Worm (Caenorhabditis elegans) whole organism, young adult: Measurements from ENCODE around the gene epic-3.

Source experiments
- B0336.3 ChIP-seq: fragments of 200-800 bp; sonication (Bioruptor generic); IDR thresholded peaks from 2 replicates; pipeline ENCODE4 v1.3.6; 2022; ENCODE audit warnings: missing genetic modification characterization, missing compliant biosample characterization
- C17E4.6 ChIP-seq: fragments of 200-800 bp; sonication (Bioruptor generic); IDR thresholded peaks from 2 replicates; pipeline ENCODE4 v1.3.6; 2022; ENCODE audit warnings: missing genetic modification reagents, missing genetic modification characterization, missing compliant biosample characterization
- D2030.7 ChIP-seq: fragments of 200-800 bp; sonication (Bioruptor generic); IDR thresholded peaks from 2 replicates; pipeline ENCODE4 v1.3.6; 2022; ENCODE audit warnings: missing genetic modification reagents, missing genetic modification characterization, missing compliant biosample characterization
- F33H1.4 ChIP-seq: fragments of 200-800 bp; sonication (Bioruptor generic); IDR thresholded peaks from 2 replicates; pipeline ENCODE4 v1.3.6; 2022; ENCODE audit warnings: missing genetic modification reagents, missing genetic modification characterization, missing compliant biosample characterization
- F39B2.1 ChIP-seq: fragments of 200-800 bp; sonication (Bioruptor generic); IDR thresholded peaks from 2 replicates; pipeline ENCODE4 v1.3.6; 2022; ENCODE audit warnings: missing genetic modification reagents, missing genetic modification characterization, missing compliant biosample characterization
- F57A8.1 ChIP-seq: fragments of 200-800 bp; sonication (Bioruptor generic); optimal IDR thresholded peaks from 2 replicates; lab custom pipeline; 2018; ENCODE audit warnings: mild to moderate bottlenecking, missing genetic modification characterization, moderate library complexity, missing compliant biosample characterization
- Y53G8AR.9 ChIP-seq: fragments of 200-800 bp; sonication (Bioruptor generic); conservative IDR thresholded peaks from 2 replicates; pipeline ENCODE4 v1.3.6; 2022; ENCODE audit warnings: missing genetic modification reagents, missing genetic modification characterization, missing compliant biosample characterization
- Y95B8A.8 ChIP-seq: fragments of 200-800 bp; sonication (Bioruptor generic); IDR thresholded peaks from 2 replicates; pipeline ENCODE4 v1.3.6; 2022; ENCODE audit warnings: missing genetic modification reagents, missing genetic modification characterization, missing compliant biosample characterization
- ZK185.1 ChIP-seq: sonication (generic microtip); optimal IDR thresholded peaks from 2 replicates; lab custom pipeline; 2016; ENCODE audit warnings: mild to moderate bottlenecking, missing genetic modification characterization, missing compliant biosample characterization; ENCODE audit not compliant: poor library complexity, severe bottlenecking
- athp-1 ChIP-seq: sonication (generic microtip); optimal IDR thresholded peaks from 2 replicates; lab custom pipeline; 2017; ENCODE audit warnings: mild to moderate bottlenecking, missing genetic modification characterization, missing compliant biosample characterization
- attf-3 ChIP-seq: fragments of 200-800 bp; sonication (Bioruptor generic); conservative IDR thresholded peaks from 2 replicates; pipeline ENCODE4 v1.3.6; 2022; ENCODE audit warnings: missing genetic modification reagents, missing genetic modification characterization, missing compliant biosample characterization
- attf-5 ChIP-seq: fragments of 200-800 bp; sonication (Bioruptor generic); optimal IDR thresholded peaks from 2 replicates; lab custom pipeline; 2018; ENCODE audit warnings: mild to moderate bottlenecking, missing genetic modification characterization, missing compliant biosample characterization
- cebp-1 ChIP-seq, 2 experiments: fragments of 200-800 bp in 1 of 2; sonication (Bioruptor generic) in 1 of 2; sonication (generic microtip) in 1 of 2; IDR thresholded peaks in 1 of 2; optimal IDR thresholded peaks in 1 of 2; 2 replicates each; pipeline versions ENCODE4 v1.3.6 to Lab custom; 2017 to 2022; ENCODE audit warnings: missing compliant biosample characterization in 2 of 2, missing genetic modification characterization in 2 of 2, mild to moderate bottlenecking in 1 of 2, missing genetic modification reagents in 1 of 2, moderate library complexity in 1 of 2
- ceh-100 ChIP-seq: fragments of 200-800 bp; sonication (Bioruptor generic); IDR thresholded peaks from 2 replicates; pipeline ENCODE4 v1.3.6; 2022; ENCODE audit warnings: missing genetic modification reagents, missing genetic modification characterization, missing compliant biosample characterization
- ceh-27 ChIP-seq: fragments of 200-800 bp; sonication (Bioruptor generic); optimal IDR thresholded peaks from 2 replicates; lab custom pipeline; 2018; ENCODE audit warnings: mild to moderate bottlenecking, missing genetic modification characterization, moderate library complexity, missing compliant biosample characterization
- ceh-79 ChIP-seq: sonication (generic microtip); optimal IDR thresholded peaks from 2 replicates; lab custom pipeline; 2017; ENCODE audit warnings: mild to moderate bottlenecking, missing genetic modification characterization, missing compliant biosample characterization
- ceh-91 ChIP-seq: fragments of 200-800 bp; sonication (Bioruptor generic); IDR thresholded peaks from 2 replicates; pipeline ENCODE4 v1.3.6; 2022; ENCODE audit warnings: missing genetic modification reagents, missing genetic modification characterization, missing compliant biosample characterization
- die-1 ChIP-seq: sonication (generic microtip); optimal IDR thresholded peaks from 2 replicates; lab custom pipeline; 2016; ENCODE audit warnings: missing genotype, mild to moderate bottlenecking, missing genetic modification characterization, missing compliant biosample characterization
- dpl-1 ChIP-seq: fragments of 150-350 bp; optimal IDR thresholded peaks from 2 replicates; lab custom pipeline; 2014; ENCODE audit warnings: missing biosample characterization, missing genetic modification reagents, missing genetic modification characterization
- egl-18 ChIP-seq: fragments of 200-800 bp; sonication (Bioruptor generic); IDR thresholded peaks from 2 replicates; pipeline ENCODE4 v1.3.6; 2022; ENCODE audit warnings: missing genetic modification reagents, missing genetic modification characterization, missing compliant biosample characterization
- egrh-3 ChIP-seq: fragments of 200-800 bp; sonication (Bioruptor generic); IDR thresholded peaks from 2 replicates; pipeline ENCODE4 v1.3.6; 2022; ENCODE audit warnings: missing genetic modification reagents, missing genetic modification characterization, missing compliant biosample characterization
- ekl-4 ChIP-seq: fragments of 200-800 bp; sonication (Bioruptor generic); IDR thresholded peaks from 2 replicates; pipeline ENCODE4 v1.3.6; 2022; ENCODE audit warnings: missing genetic modification reagents, missing genetic modification characterization, missing compliant biosample characterization
- fkh-3 ChIP-seq: sonication (generic microtip); optimal IDR thresholded peaks from 2 replicates; lab custom pipeline; 2016; ENCODE audit warnings: mild to moderate bottlenecking, missing genetic modification characterization, missing compliant biosample characterization
- gei-17 ChIP-seq: fragments of 200-800 bp; sonication (Bioruptor generic); optimal IDR thresholded peaks from 2 replicates; lab custom pipeline; 2018; ENCODE audit warnings: mild to moderate bottlenecking, missing genetic modification characterization, missing compliant biosample characterization
- let-607 ChIP-seq, 2 experiments: fragments of 200-800 bp in 1 of 2; sonication (Bioruptor generic) in 1 of 2; sonication (generic microtip) in 1 of 2; optimal IDR thresholded peaks; 2 replicates each; lab custom pipeline; 2016 to 2018; ENCODE audit warnings: mild to moderate bottlenecking in 2 of 2, missing compliant biosample characterization in 2 of 2, missing genetic modification characterization in 2 of 2, moderate library complexity in 2 of 2, missing genotype in 1 of 2
- lin-40 ChIP-seq: sonication (generic microtip); optimal IDR thresholded peaks from 2 replicates; lab custom pipeline; 2016; ENCODE audit warnings: missing genetic modification characterization, mild to moderate bottlenecking, missing compliant biosample characterization, missing genotype, missing genetic modification reagents
- lin-54 ChIP-seq: fragments of 200-800 bp; sonication (Bioruptor generic); optimal IDR thresholded peaks from 2 replicates; lab custom pipeline; 2018; ENCODE audit warnings: mild to moderate bottlenecking, missing genetic modification characterization, missing compliant biosample characterization
- lsl-1 ChIP-seq: fragments of 200-800 bp; sonication (Bioruptor generic); optimal IDR thresholded peaks from 2 replicates; lab custom pipeline; 2018; ENCODE audit warnings: mild to moderate bottlenecking, missing genetic modification characterization, moderate library complexity, missing compliant biosample characterization
- madf-3 ChIP-seq: fragments of 200-800 bp; sonication (Bioruptor generic); IDR thresholded peaks from 2 replicates; pipeline ENCODE4 v1.3.6; 2022; ENCODE audit warnings: missing genetic modification reagents, missing genetic modification characterization, missing compliant biosample characterization
- madf-8 ChIP-seq: fragments of 200-800 bp; sonication (Bioruptor generic); conservative IDR thresholded peaks from 2 replicates; pipeline ENCODE4 v1.3.6; 2022; ENCODE audit warnings: missing genetic modification reagents, missing genetic modification characterization, missing compliant biosample characterization
- mcd-1 ChIP-seq: fragments of 200-800 bp; sonication (Bioruptor generic); IDR thresholded peaks from 2 replicates; pipeline ENCODE4 v1.3.6; 2022; ENCODE audit warnings: missing genetic modification reagents, missing genetic modification characterization, missing compliant biosample characterization
- nfyb-1 ChIP-seq: fragments of 200-800 bp; sonication (Bioruptor generic); IDR thresholded peaks from 2 replicates; pipeline ENCODE4 v1.3.6; 2022; ENCODE audit warnings: missing genetic modification reagents, missing genetic modification characterization, missing compliant biosample characterization
- nhr-179 ChIP-seq: sonication (generic microtip); optimal IDR thresholded peaks from 2 replicates; lab custom pipeline; 2016; ENCODE audit warnings: mild to moderate bottlenecking, missing genetic modification characterization, missing compliant biosample characterization
- pbrm-1 ChIP-seq: fragments of 200-800 bp; sonication (Bioruptor generic); IDR thresholded peaks from 2 replicates; pipeline ENCODE4 v1.3.6; 2022; ENCODE audit warnings: missing genetic modification reagents, missing genetic modification characterization, missing compliant biosample characterization
- rcor-1 ChIP-seq: fragments of 200-800 bp; sonication (Bioruptor generic); IDR thresholded peaks from 2 replicates; pipeline ENCODE4 v1.3.6; 2022; ENCODE audit warnings: missing genetic modification reagents, missing genetic modification characterization, missing compliant biosample characterization
- rpc-1 ChIP-seq, 2 experiments: fragments of 150-350 bp in 1 of 2; sonication (generic microtip) in 1 of 2; optimal IDR thresholded peaks; 2 replicates each; lab custom pipeline; 2014 to 2018; ENCODE audit warnings: missing biosample characterization in 1 of 2, missing genetic modification characterization in 1 of 2, missing genetic modification reagents in 1 of 2, missing genotype in 1 of 2
- sea-2 ChIP-seq: fragments of 200-800 bp; sonication (Bioruptor generic); IDR thresholded peaks from 2 replicates; pipeline ENCODE4 v1.3.6; 2022; ENCODE audit warnings: missing genetic modification characterization, missing compliant biosample characterization
- snpc-4 ChIP-seq, 5 experiments: fragments of 150-350 bp in 1 of 5; sonication (generic microtip) in 4 of 5; optimal IDR thresholded peaks; 2 replicates each; lab custom pipeline; 2014 to 2018; ENCODE audit warnings: missing genetic modification characterization in 5 of 5, missing biosample characterization in 3 of 5, antibody characterized with exemption in 2 of 5, mild to moderate bottlenecking in 2 of 5, missing compliant biosample characterization in 2 of 5, missing genotype in 2 of 5, moderate library complexity in 2 of 5, missing genetic modification reagents in 1 of 5
- sptf-2 ChIP-seq: fragments of 200-800 bp; sonication (Bioruptor generic); optimal IDR thresholded peaks from 2 replicates; lab custom pipeline; 2018; ENCODE audit warnings: mild to moderate bottlenecking, missing genetic modification characterization, missing compliant biosample characterization
- tlf-1 ChIP-seq: fragments of 200-800 bp; sonication (Bioruptor generic); optimal IDR thresholded peaks from 2 replicates; lab custom pipeline; 2018; ENCODE audit warnings: mild to moderate bottlenecking, missing genetic modification characterization, missing compliant biosample characterization
- unc-130 ChIP-seq: sonication (generic microtip); optimal IDR thresholded peaks from 2 replicates; lab custom pipeline; 2016; ENCODE audit warnings: missing genetic modification reagents, missing genetic modification characterization, missing compliant biosample characterization
- xnd-1 ChIP-seq: sonication (generic microtip); optimal IDR thresholded peaks from 2 replicates; lab custom pipeline; 2016; ENCODE audit warnings: missing genotype, missing genetic modification reagents, missing genetic modification characterization, missing compliant biosample characterization
- zfh-2 ChIP-seq: fragments of 200-800 bp; sonication (Bioruptor generic); conservative IDR thresholded peaks from 2 replicates; pipeline ENCODE4 v1.3.6; 2022; ENCODE audit warnings: missing genetic modification reagents, missing genetic modification characterization, missing compliant biosample characterization
- zim-3 ChIP-seq: sonication (generic microtip); optimal IDR thresholded peaks from 2 replicates; lab custom pipeline; 2017; ENCODE audit warnings: mild to moderate bottlenecking, missing genetic modification characterization, moderate library complexity, missing compliant biosample characterization
- ztf-22 ChIP-seq: fragments of 200-800 bp; sonication (Bioruptor generic); optimal IDR thresholded peaks from 2 replicates; lab custom pipeline; 2018; ENCODE audit warnings: mild to moderate bottlenecking, missing genetic modification characterization, moderate library complexity, missing compliant biosample characterization
- ztf-25 ChIP-seq: fragments of 200-800 bp; sonication (Bioruptor generic); IDR thresholded peaks from 2 replicates; pipeline ENCODE4 v1.3.6; 2022; ENCODE audit warnings: missing genetic modification reagents, missing genetic modification characterization, missing compliant biosample characterization

Gene epic-3

DNA sequence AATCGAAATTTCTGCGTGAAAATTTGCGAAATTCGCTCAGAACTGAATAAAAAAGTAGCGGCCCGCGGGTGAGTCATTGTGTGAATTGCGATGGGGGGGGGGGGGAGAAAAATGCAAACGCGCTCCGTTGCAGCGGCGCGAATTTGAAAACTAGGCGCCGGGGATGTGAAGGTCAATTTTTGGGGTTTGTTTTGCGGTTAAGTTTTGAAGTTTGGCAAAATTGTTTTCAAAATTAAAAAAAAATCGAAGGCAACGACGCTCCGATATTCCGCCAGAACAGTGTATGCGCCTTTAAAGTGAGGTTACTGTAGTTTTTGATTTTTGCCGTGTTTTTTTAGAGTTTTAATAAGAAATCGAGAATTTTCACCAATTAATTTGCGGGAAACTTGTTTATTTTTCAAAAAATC, 14.1 kb upstream of the epic-3 start (continued):
- TF ChIP-seq unc-130 (GFP tag; lab: Kevin White, UChicago) (peak; percentile 38), egl-18 (GFP tag; lab: Robert Waterston, UW) (no peak), ceh-79 (tag; lab: Kevin White, UChicago) (no peak), xnd-1 (tag; lab: Kevin White, UChicago) (peak; percentile 94), egrh-3 (GFP tag; lab: Robert Waterston, UW) (peak; percentile 86), Y95B8A.8 (GFP tag; lab: Robert Waterston, UW) (peak; percentile 72; the same call in 1 of the 2 replicates), snpc-4 (GFP tag; optimal IDR thresholded peaks at IDR 0.05; lab: Kevin White, UChicago) (no peak), snpc-4 (tag; optimal IDR thresholded peaks at IDR 0.05; lab: Kevin White, UChicago) (peak in 2 of 4 experiments; percentile 13 to 52), D2030.7 (GFP tag; lab: Robert Waterston, UW) (peak; percentile 81), lin-54 (GFP tag; lab: Kevin White, UChicago) (peak; percentile 92), rcor-1 (GFP tag; lab: Robert Waterston, UW) (peak; percentile 54), pbrm-1 (GFP tag; lab: Robert Waterston, UW) (peak; percentile 43; the same call in 1 of the 2 replicates), lsl-1 (GFP tag; lab: Kevin White, UChicago) (peak; percentile 95), Y53G8AR.9 (GFP tag; lab: Robert Waterston, UW) (peak; percentile 64; the same call in 1 of the 2 replicates), cebp-1 (GFP tag; IDR thresholded peaks at IDR 0.05; lab: Robert Waterston, UW) (no peak), cebp-1 (tag; optimal IDR thresholded peaks at IDR 0.05; lab: Kevin White, UChicago) (peak; percentile 65), zfh-2 (peak; percentile 79), tlf-1 (GFP tag; lab: Kevin White, UChicago) (peak; percentile 77), attf-5 (GFP tag; lab: Kevin White, UChicago) (peak; percentile 40), fkh-3 (tag; lab: Kevin White, UChicago) (no peak), ceh-100 (GFP tag; lab: Robert Waterston, UW) (peak; percentile 80), madf-8 (peak; percentile 80), attf-3 (GFP tag; lab: Robert Waterston, UW) (peak; percentile 71), let-607 (tag; optimal IDR thresholded peaks at IDR 0.05; lab: Kevin White, UChicago) (no peak), mcd-1 (GFP tag; lab: Robert Waterston, UW) (peak; percentile 95), athp-1 (tag; lab: Kevin White, UChicago) (peak; percentile 63), ceh-27 (GFP tag; lab: Kevin White, UChicago) (peak; percentile 6), nfyb-1 (0 out of 2 replicates have a peak, but pooled peaks have one; percentile 56), dpl-1 (GFP tag; lab: Kevin White, UChicago) (peak; percentile 69), lin-40 (tag; lab: Kevin White, UChicago) (peak; percentile 42), gei-17 (GFP tag; lab: Kevin White, UChicago) (no peak), ceh-91 (GFP tag; lab: Robert Waterston, UW) (peak; percentile 84), ztf-25 (GFP tag; lab: Robert Waterston, UW) (no peak), F33H1.4 (GFP tag; lab: Robert Waterston, UW) (peak; percentile 85), nhr-179 (tag; lab: Kevin White, UChicago) (no peak)

DNA sequence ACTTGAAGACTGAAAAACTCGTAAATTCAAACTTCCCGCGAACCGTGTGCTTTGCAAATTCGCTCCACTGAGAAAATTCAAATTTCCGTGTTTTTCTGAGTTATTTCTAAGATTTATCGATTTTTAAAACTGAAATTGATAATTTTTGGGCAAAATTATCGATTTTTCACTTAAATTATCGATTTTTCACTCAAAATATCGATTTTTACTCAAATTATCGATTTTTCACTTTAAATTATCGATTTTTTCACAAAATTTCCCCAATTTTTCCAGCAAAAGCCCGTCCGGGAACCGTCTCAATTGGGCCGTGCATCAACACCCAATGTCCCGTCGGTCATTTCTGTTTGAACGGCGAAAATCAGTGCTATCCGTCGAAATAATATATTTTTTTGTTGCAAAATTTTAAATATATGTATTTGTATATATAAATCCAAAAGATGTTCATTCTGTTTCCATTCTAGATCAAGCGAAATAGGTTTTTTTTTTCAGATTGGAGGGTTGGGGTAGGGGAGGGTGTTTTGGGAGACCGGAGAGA, 3.4 kb upstream of the epic-3 start:
- TF ChIP-seq F39B2.1 (no peak), C17E4.6 (GFP tag; lab: Robert Waterston, UW) (0 out of 2 replicates have a peak, but pooled peaks have one; percentile 38), zim-3 (no peak), ZK185.1 (tag; lab: Kevin White, UChicago) (no peak), die-1 (tag; lab: Kevin White, UChicago) (no peak), rpc-1 (optimal IDR thresholded peaks at IDR 0.05; lab: Kevin White, UChicago) (no peak), rpc-1 (tag; optimal IDR thresholded peaks at IDR 0.05; lab: Kevin White, UChicago) (no peak), madf-3 (GFP tag; lab: Robert Waterston, UW) (no peak), sptf-2 (GFP tag; lab: Kevin White, UChicago) (no peak), F57A8.1 (GFP tag; lab: Kevin White, UChicago) (no peak), ztf-22 (GFP tag; lab: Kevin White, UChicago) (no peak), ekl-4 (GFP tag; lab: Robert Waterston, UW) (no peak), B0336.3 (GFP tag; lab: Robert Waterston, UW) (peak; percentile 79), nfyb-1 (0 out of 2 replicates have a peak, but pooled peaks have one; percentile 27), lin-40 (tag; lab: Kevin White, UChicago) (no peak), sea-2 (GFP tag; lab: Robert Waterston, UW) (no peak)
